Worm (Caenorhabditis elegans) whole organism, L4 larva: Measurements from ENCODE around the gene srh-297.

Experiments
- ces-1 ChIP-seq: fragments of 150-350 bp; sonication (generic microtip); optimal IDR thresholded peaks from 4 replicates; lab custom pipeline; 2014; ENCODE audit warnings: missing biosample characterization, missing genetic modification reagents, missing genetic modification characterization
- lin-39 ChIP-seq: fragments of 150-350 bp; optimal IDR thresholded peaks from 2 replicates; lab custom pipeline; 2014; ENCODE audit warnings: missing biosample characterization, missing genetic modification reagents, missing genetic modification characterization
- lsy-2 ChIP-seq, 2 experiments: fragments of 150-350 bp in 1 of 2; sonication (generic microtip) in 1 of 2; optimal IDR thresholded peaks; 2 replicates each; lab custom pipeline; 2014 to 2017; ENCODE audit warnings: missing biosample characterization in 2 of 2, missing genetic modification characterization in 2 of 2
- nhr-237 ChIP-seq: sonication (generic microtip); optimal IDR thresholded peaks from 2 replicates; lab custom pipeline; 2017; ENCODE audit warnings: missing biosample characterization, missing genetic modification characterization
- skn-1 ChIP-seq: fragments of 150-350 bp; optimal IDR thresholded peaks from 2 replicates; lab custom pipeline; 2014; ENCODE audit warnings: missing biosample characterization, missing genetic modification characterization
- unc-62 ChIP-seq, 3 experiments: fragments of 150-350 bp in 1 of 3; sonication (generic microtip); optimal IDR thresholded peaks in 2 of 3; peaks in 1 of 3; 1 replicate in 1 of 3; 2 replicates in 2 of 3; lab custom pipeline; 2014 to 2017; ENCODE audit warnings: missing biosample characterization in 3 of 3, missing genetic modification characterization in 3 of 3, missing genetic modification reagents in 3 of 3, missing genotype in 1 of 3
- zag-1 ChIP-seq: fragments of 150-350 bp; optimal IDR thresholded peaks from 2 replicates; lab custom pipeline; 2014; ENCODE audit warnings: missing biosample characterization, missing genetic modification characterization
- zip-11 ChIP-seq: fragments of 200-800 bp; sonication (Bioruptor generic); IDR thresholded peaks from 2 replicates; pipeline ENCODE4 v1.3.6; 2022; ENCODE audit warnings: missing genetic modification characterization, missing compliant biosample characterization

DNA sequence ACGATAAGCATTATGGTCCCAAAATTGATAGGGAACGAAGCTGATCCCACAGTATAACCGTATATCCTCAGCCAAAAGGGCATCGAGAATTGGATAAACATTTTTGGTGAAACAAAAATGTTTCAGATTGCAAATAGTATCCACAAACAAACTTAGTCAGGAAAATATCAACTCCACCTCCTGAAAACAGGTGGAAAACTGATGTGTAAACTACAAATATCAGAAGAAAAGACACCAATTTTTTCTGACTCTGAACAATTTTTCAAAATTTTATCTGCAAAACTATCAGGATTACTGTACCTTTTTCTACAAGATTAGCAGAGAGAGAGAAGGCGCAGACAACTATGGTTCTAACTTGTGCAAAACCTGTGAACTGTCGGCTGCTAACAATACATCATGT, 27.8 kb downstream of the srh-297 start, which contains the start of gene sri-53:
- TF ChIP-seq ces-1 (GFP tag; lab: Kevin White, UChicago) (no peak), unc-62 (GFP tag; optimal IDR thresholded peaks at IDR 0.05 in 1 of 2; lab: Kevin White, UChicago) (no peak), unc-62 (tag; optimal IDR thresholded peaks at IDR 0.05; lab: Kevin White, UChicago) (no peak), zip-11 (GFP tag; lab: Robert Waterston, UW) (no peak), skn-1 (tag; lab: Kevin White, UChicago) (no peak), nhr-237 (tag; lab: Kevin White, UChicago) (no peak), lin-39 (no peak), zag-1 (tag; lab: Kevin White, UChicago) (no peak), lsy-2 (tag; optimal IDR thresholded peaks at IDR 0.05; lab: Kevin White, UChicago) (no peak)
